Fruit fly (Drosophila melanogaster) Kc167 (cell line): Measurements from ENCODE around the gene TP53INP.

Experiments used
- Myc ChIP-seq: fragments of >200 bp; optimal IDR thresholded peaks from 2 replicates; lab custom pipeline; 2017; ENCODE audit warnings: missing external identifiers
- h ChIP-seq: fragments of >200 bp; optimal IDR thresholded peaks from 3 replicates; lab custom pipeline; 2018; ENCODE audit warnings: missing external identifiers
- psq ChIP-seq: fragments of >200 bp; optimal IDR thresholded peaks from 2 replicates; lab custom pipeline; 2017; ENCODE audit warnings: missing external identifiers
- ttk ChIP-seq: sonication (Bioruptor generic); optimal IDR thresholded peaks from 2 replicates; lab custom pipeline; 2017; ENCODE audit warnings: missing external identifiers

DNA sequence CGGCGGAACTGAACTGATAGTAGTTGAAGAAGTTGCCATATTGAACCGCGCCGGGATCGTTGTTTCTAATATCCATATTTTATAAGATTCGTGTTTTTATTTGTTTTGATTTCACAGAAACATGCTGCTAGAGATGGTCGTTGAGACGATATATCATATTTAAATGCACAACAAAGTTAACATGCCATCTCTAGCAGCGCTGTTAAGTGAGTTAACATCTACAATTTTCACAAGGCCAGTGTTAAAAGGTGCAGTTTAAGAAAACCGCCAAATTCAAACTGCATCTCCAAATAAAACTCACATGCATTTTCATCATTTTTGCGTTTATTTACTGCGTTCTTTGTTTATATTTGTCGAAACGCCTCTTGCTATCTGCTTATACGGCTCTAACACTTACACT is 39.4 kb upstream of the TP53INP start, which contains the start of gene CG11342:
- TF ChIP-seq Myc (lab: Kevin White, UChicago) (no peak), h (lab: Kevin White, UChicago) (no peak), psq (lab: Kevin White, UChicago) (no peak), ttk (lab: Kevin White, UChicago) (no peak)
